Fruit fly (Drosophila melanogaster): ENCODE measurements around the gene Cpr67Fa2.

- peak; percentile 91 for TF ChIP-seq CG32121 (GFP tag; IDR thresholded peaks at IDR 0.05)
- TF ChIP-seq CG15710 (tag; optimal IDR thresholded peaks at IDR 0.05) = peak; percentile 96
- peak; percentile 84 for TF ChIP-seq CG8301 (tag; optimal IDR thresholded peaks at IDR 0.05)
Observed at dm6 chr3L:10855419-10856213, 35.9 kb upstream of the Cpr67Fa2 start.
